Worm (Caenorhabditis elegans): ENCODE results near the gene Y73F8A.5.
A peak's percentile ranks its signal among the peaks of the same experiment; 100 is the strongest.
"Not testable (repeated sequence)": the region's sequence is repeated elsewhere in the genome, so short reads cannot be mapped to it uniquely, and the experiment has no call there.

Gene Y73F8A.5

DNA sequence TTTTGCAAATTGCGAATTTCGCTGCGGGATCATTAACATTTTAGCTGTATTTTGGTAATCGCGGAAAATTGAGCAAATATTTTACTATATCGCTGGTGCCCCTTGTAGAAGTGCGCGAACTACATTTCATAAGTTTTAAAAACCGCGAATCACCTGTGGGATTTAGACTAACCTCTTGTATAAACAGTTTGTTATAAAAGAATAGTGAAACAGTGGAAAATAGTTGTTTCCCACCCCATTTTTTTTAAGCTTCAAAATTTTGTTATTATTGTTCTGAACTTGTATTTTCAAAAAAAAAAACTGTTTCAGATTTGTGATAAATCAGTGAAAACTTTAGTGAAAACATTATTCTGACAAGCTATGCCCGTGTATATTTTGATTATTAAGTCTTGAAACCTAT lies 55.8 kb downstream of the Y73F8A.5 start:
- TF ChIP-seq spr-3 (GFP tag; optimal IDR thresholded peaks at IDR 0.05): no peak
- TF ChIP-seq F10B5.3 (tag; optimal IDR thresholded peaks at IDR 0.05): no peak
- no peak for TF ChIP-seq vab-7 (GFP tag; IDR thresholded peaks at IDR 0.05)
- TF ChIP-seq unc-62 (GFP tag; optimal IDR thresholded peaks at IDR 0.05 in 1 of 2): peak in 1 of 2 experiments; percentile 94
- TF ChIP-seq unc-62 (tag; optimal IDR thresholded peaks at IDR 0.05): no peak
- TF ChIP-seq jun-1 (tag; optimal IDR thresholded peaks at IDR 0.05): no peak
- TF ChIP-seq F26F4.8 (GFP tag; conservative IDR thresholded peaks at IDR 0.05): no peak
- 0 out of 2 replicates have a peak, but pooled peaks have one; percentile 31 for TF ChIP-seq snpc-1.2 (GFP tag; IDR thresholded peaks at IDR 0.05)
- no peak for TF ChIP-seq nhr-10 (tag; optimal IDR thresholded peaks at IDR 0.05)

DNA sequence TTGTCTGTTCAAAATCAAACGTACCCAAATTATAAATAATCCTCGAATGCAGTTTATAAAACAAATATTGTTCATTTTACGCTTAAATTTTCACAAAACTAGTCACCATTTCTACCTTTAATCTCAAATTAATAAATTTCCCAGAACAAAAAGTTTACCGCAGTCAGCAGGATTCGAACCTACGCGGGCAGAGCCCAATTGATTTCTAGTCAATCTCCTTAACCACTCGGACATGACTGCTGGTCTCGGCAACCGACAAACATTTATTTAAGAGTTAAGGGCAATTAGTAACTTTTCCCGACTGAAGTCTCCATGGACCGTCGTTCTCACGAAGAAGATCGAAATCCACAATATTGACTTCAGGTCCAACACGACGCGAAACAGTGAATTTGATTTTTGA lies 58.7 kb downstream of the Y73F8A.5 start:
- TF ChIP-seq F26F4.8 (GFP tag; conservative IDR thresholded peaks at IDR 0.05) (peak; percentile 58; the same call in 1 of the 2 replicates), pha-4 (GFP tag; IDR thresholded peaks at IDR 0.05) (peak; percentile 27; the same call in 1 of the 2 replicates), snpc-1.2 (GFP tag; IDR thresholded peaks at IDR 0.05) (peak; percentile 98)
- TF ChIP-seq pha-4 (tag; optimal IDR thresholded peaks at IDR 0.05): not testable (repeated sequence)
